Fruit fly (Drosophila melanogaster) whole organism, prepupa: ENCODE measurements around the gene CG1662.
A peak's percentile ranks its signal among the peaks of the same experiment; 100 is the strongest.

Source experiments
- Blimp-1 ChIP-seq: fragments of 200-800 bp; sonication (Bioruptor generic); optimal IDR thresholded peaks from 3 replicates; lab custom pipeline; 2017; ENCODE audit warnings: missing biosample characterization, missing genetic modification characterization, mild to moderate bottlenecking, moderate library complexity, missing genetic modification reagents
- CG10631 ChIP-seq: fragments of 200-800 bp; sonication (Bioruptor generic); optimal IDR thresholded peaks from 2 replicates; lab custom pipeline; 2016; ENCODE audit warnings: missing biosample characterization, missing genetic modification characterization
- CG10669 ChIP-seq: fragments of 200-800 bp; sonication (Bioruptor generic); optimal IDR thresholded peaks from 3 replicates; lab custom pipeline; 2018; ENCODE audit warnings: missing biosample characterization, mild to moderate bottlenecking, missing genetic modification characterization, moderate library complexity
- CG11294 ChIP-seq: fragments of 200-800 bp; sonication (Bioruptor generic); IDR thresholded peaks from 2 replicates; pipeline ENCODE4 v1.3.6; 2022; ENCODE audit warnings: missing biosample characterization, missing genetic modification characterization
- CG11762 ChIP-seq: fragments of 200-800 bp; sonication (Bioruptor generic); optimal IDR thresholded peaks from 3 replicates; lab custom pipeline; 2016; ENCODE audit warnings: missing biosample characterization, missing genetic modification characterization; ENCODE audit not compliant: insufficient read depth
- CG11902 ChIP-seq: fragments of 200-800 bp; sonication (Bioruptor generic); optimal IDR thresholded peaks from 3 replicates; lab custom pipeline; 2016; ENCODE audit warnings: missing biosample characterization, missing genetic modification characterization
- CG1621 ChIP-seq: fragments of 200-800 bp; sonication (Bioruptor generic); optimal IDR thresholded peaks from 3 replicates; lab custom pipeline; 2018; ENCODE audit warnings: missing biosample characterization, mild to moderate bottlenecking, missing genetic modification characterization
- CG16779 ChIP-seq: fragments of 200-800 bp; sonication (Bioruptor generic); optimal IDR thresholded peaks from 3 replicates; lab custom pipeline; 2017; ENCODE audit warnings: missing biosample characterization, mild to moderate bottlenecking, missing genetic modification characterization
- CG3032 ChIP-seq: fragments of 200-800 bp; optimal IDR thresholded peaks from 2 replicates; lab custom pipeline; 2019; ENCODE audit warnings: missing biosample characterization, mild to moderate bottlenecking, missing genetic modification characterization, moderate library complexity
- CG3919 ChIP-seq: fragments of 200-800 bp; sonication (Bioruptor generic); optimal IDR thresholded peaks from 3 replicates; lab custom pipeline; 2016; ENCODE audit warnings: missing biosample characterization, missing genetic modification characterization
- CG4318 ChIP-seq: fragments of 200-800 bp; sonication (Bioruptor generic); optimal IDR thresholded peaks from 3 replicates; lab custom pipeline; 2017; ENCODE audit warnings: missing biosample characterization, mild to moderate bottlenecking, missing genetic modification characterization
- CG6163 ChIP-seq: fragments of 200-800 bp; sonication (Bioruptor generic); IDR thresholded peaks from 3 replicates; pipeline ENCODE4 v1.3.6; 2022; ENCODE audit warnings: missing biosample characterization, missing genetic modification characterization
- CG6276 ChIP-seq: fragments of 200-800 bp; sonication (Bioruptor generic); optimal IDR thresholded peaks from 2 replicates; lab custom pipeline; 2017; ENCODE audit warnings: missing biosample characterization, mild to moderate bottlenecking, missing genetic modification characterization
- CG6792 ChIP-seq: fragments of 200-800 bp; sonication (Bioruptor generic); optimal IDR thresholded peaks from 3 replicates; lab custom pipeline; 2016; ENCODE audit warnings: missing biosample characterization, missing genetic modification characterization
- CG6808 ChIP-seq: fragments of 200-800 bp; sonication (Bioruptor generic); optimal IDR thresholded peaks from 3 replicates; lab custom pipeline; 2017; ENCODE audit warnings: missing biosample characterization, missing genetic modification characterization, mild to moderate bottlenecking, moderate library complexity, missing genetic modification reagents
- CG6854 ChIP-seq: fragments of 200-800 bp; sonication (Bioruptor generic); optimal IDR thresholded peaks from 2 replicates; lab custom pipeline; 2017; ENCODE audit warnings: missing biosample characterization, mild to moderate bottlenecking, missing genetic modification characterization
- CG7368 ChIP-seq: fragments of 200-800 bp; sonication (Bioruptor generic); optimal IDR thresholded peaks from 3 replicates; lab custom pipeline; 2016; ENCODE audit warnings: missing biosample characterization, missing genetic modification characterization
- CG8319 ChIP-seq: fragments of 200-800 bp; sonication (Bioruptor generic); optimal IDR thresholded peaks from 3 replicates; lab custom pipeline; 2016; ENCODE audit warnings: missing biosample characterization, missing genetic modification characterization
- Eip75B ChIP-seq: fragments of 200-800 bp; sonication (Bioruptor generic); optimal IDR thresholded peaks from 3 replicates; lab custom pipeline; 2016; ENCODE audit warnings: missing biosample characterization, missing genetic modification characterization
- Eip93F ChIP-seq: fragments of 200-800 bp; sonication (Bioruptor generic); optimal IDR thresholded peaks from 2 replicates; lab custom pipeline; 2016; ENCODE audit warnings: missing biosample characterization, mild to moderate bottlenecking, missing genetic modification characterization
- Gug ChIP-seq: fragments of 200-800 bp; sonication (Bioruptor generic); IDR thresholded peaks from 2 replicates; pipeline ENCODE4 v1.3.6; 2022; ENCODE audit warnings: missing biosample characterization, missing genetic modification characterization
- Hr38 ChIP-seq: sonication (Bioruptor generic); optimal IDR thresholded peaks from 2 replicates; lab custom pipeline; 2016; ENCODE audit warnings: missing biosample characterization, missing genetic modification characterization
- Hr39 ChIP-seq: fragments of 200-800 bp; sonication (Bioruptor generic); optimal IDR thresholded peaks from 2 replicates; lab custom pipeline; 2016; ENCODE audit warnings: missing biosample characterization, missing genetic modification characterization
- Hr4 ChIP-seq: fragments of 200-800 bp; sonication (Bioruptor generic); optimal IDR thresholded peaks from 3 replicates; lab custom pipeline; 2016; ENCODE audit warnings: missing biosample characterization, missing genetic modification characterization
- Lpt ChIP-seq: fragments of 200-800 bp; sonication (Bioruptor generic); optimal IDR thresholded peaks from 3 replicates; lab custom pipeline; 2016; ENCODE audit warnings: missing biosample characterization, missing genetic modification characterization
- OdsH ChIP-seq: fragments of 200-800 bp; sonication (Bioruptor generic); optimal IDR thresholded peaks from 3 replicates; lab custom pipeline; 2016; ENCODE audit warnings: missing biosample characterization, missing genetic modification characterization
- Sox102F ChIP-seq: fragments of 200-800 bp; sonication (Bioruptor generic); optimal IDR thresholded peaks from 2 replicates; lab custom pipeline; 2016; ENCODE audit warnings: missing biosample characterization, mild to moderate bottlenecking, missing genetic modification characterization
- achi ChIP-seq: fragments of 200-800 bp; sonication (Bioruptor generic); optimal IDR thresholded peaks from 3 replicates; lab custom pipeline; 2016; ENCODE audit warnings: missing biosample characterization, missing genetic modification characterization
- acj6 ChIP-seq: fragments of 200-800 bp; sonication (Bioruptor generic); optimal IDR thresholded peaks from 3 replicates; lab custom pipeline; 2016; ENCODE audit warnings: missing biosample characterization, missing genetic modification characterization
- cyc ChIP-seq: fragments of 200-800 bp; sonication (Bioruptor generic); optimal IDR thresholded peaks from 3 replicates; lab custom pipeline; 2016; ENCODE audit warnings: missing biosample characterization, missing genetic modification characterization
- dac ChIP-seq: fragments of 200-800 bp; sonication (Bioruptor generic); optimal IDR thresholded peaks from 2 replicates; lab custom pipeline; 2017; ENCODE audit warnings: missing biosample characterization, mild to moderate bottlenecking, missing genetic modification characterization
- dsx ChIP-seq: fragments of 200-800 bp; optimal IDR thresholded peaks from 3 replicates; lab custom pipeline; 2019; ENCODE audit warnings: missing biosample characterization, mild to moderate bottlenecking, missing genetic modification characterization, moderate library complexity; ENCODE audit not compliant: poor library complexity, severe bottlenecking
- eg ChIP-seq: fragments of 200-800 bp; sonication (Bioruptor generic); IDR thresholded peaks from 3 replicates; pipeline ENCODE4 v1.3.6; 2022; ENCODE audit warnings: missing biosample characterization, missing genetic modification characterization
- fd59A ChIP-seq: fragments of 200-800 bp; sonication (Bioruptor generic); optimal IDR thresholded peaks from 2 replicates; lab custom pipeline; 2017; ENCODE audit warnings: missing biosample characterization, mild to moderate bottlenecking, missing genetic modification characterization, missing genetic modification reagents
- net ChIP-seq: fragments of 200-800 bp; sonication (Bioruptor generic); optimal IDR thresholded peaks from 3 replicates; lab custom pipeline; 2016; ENCODE audit warnings: missing biosample characterization, missing genetic modification characterization
- salr ChIP-seq, 2 experiments: fragments of 200-800 bp; sonication (Bioruptor generic); optimal IDR thresholded peaks; 3 replicates each; lab custom pipeline; 2016 to 2018; ENCODE audit warnings: missing biosample characterization in 2 of 2, missing genetic modification characterization in 2 of 2, mild to moderate bottlenecking in 1 of 2
- spab ChIP-seq: fragments of 200-800 bp; sonication (Bioruptor generic); optimal IDR thresholded peaks from 2 replicates; lab custom pipeline; 2017; ENCODE audit warnings: missing biosample characterization, mild to moderate bottlenecking, missing genetic modification characterization, missing genetic modification reagents
- ss ChIP-seq, 2 experiments: fragments of 200-800 bp; sonication (Bioruptor generic); optimal IDR thresholded peaks; 2 replicates in 1 of 2; 3 replicates in 1 of 2; lab custom pipeline; 2017 to 2018; ENCODE audit warnings: mild to moderate bottlenecking in 2 of 2, missing biosample characterization in 2 of 2, missing genetic modification characterization in 2 of 2, moderate library complexity in 1 of 2
- svp ChIP-seq: fragments of 200-800 bp; sonication (Bioruptor generic); peaks from one replicate; lab custom pipeline; 2016; ENCODE audit warnings: missing biosample characterization, missing genetic modification characterization
- topi ChIP-seq: fragments of 200-800 bp; sonication (Bioruptor generic); optimal IDR thresholded peaks from 3 replicates; lab custom pipeline; 2016; ENCODE audit warnings: missing biosample characterization, missing genetic modification characterization

CG1662 gene

DNA sequence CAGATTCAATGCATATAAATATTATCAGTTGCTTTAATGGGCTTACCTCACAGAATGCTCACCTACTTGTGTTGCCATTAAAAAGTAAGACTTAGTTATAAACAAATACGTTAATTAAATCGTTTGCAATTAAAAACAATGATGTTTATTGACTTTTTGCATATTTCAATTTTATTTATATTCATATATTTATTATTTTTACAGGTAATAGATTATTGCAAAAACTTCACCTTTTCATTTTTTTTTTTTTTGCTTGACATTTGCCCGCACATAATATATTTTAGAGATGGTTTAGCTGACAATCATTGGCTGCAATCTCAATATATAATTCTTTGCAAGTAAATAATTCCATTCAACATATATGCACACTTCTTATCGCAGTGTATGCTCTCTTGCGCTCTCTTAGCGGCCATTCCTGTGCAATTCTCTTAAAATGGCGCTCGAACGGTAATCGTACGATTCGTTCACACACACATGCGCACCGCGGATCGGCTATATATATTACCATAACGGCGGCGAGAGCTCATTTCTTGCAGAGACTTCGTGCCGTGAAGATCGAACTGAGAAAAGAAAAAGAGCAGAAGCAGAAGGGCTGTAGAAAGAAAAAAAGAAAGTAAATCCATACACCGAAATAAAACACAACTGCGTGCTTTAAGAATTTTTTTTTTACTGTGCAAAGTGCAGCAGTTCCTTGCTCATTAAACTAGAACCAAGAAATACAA, 9.2 kb downstream of the CG1662 start, which contains the start of gene Bcat (continued):
- peak; percentile 65 for TF ChIP-seq Hr4 (GFP tag; lab: Kevin White, UChicago)
- 0 out of 3 replicates have a peak, but pooled peaks have one; percentile 49 for TF ChIP-seq CG6163 (GFP tag; lab: Robert Waterston, UW)
- peak; percentile 81 for TF ChIP-seq CG6854
- peak; percentile 67 for TF ChIP-seq CG10631 (GFP tag; lab: Kevin White, UChicago)
- TF ChIP-seq Hr39 (GFP tag; lab: Kevin White, UChicago): peak; percentile 67
- peak; percentile 26 for TF ChIP-seq dsx (GFP tag; lab: Kevin White, UChicago)
- peak; percentile 28 for TF ChIP-seq Eip75B (GFP tag; lab: Kevin White, UChicago)
- no peak for TF ChIP-seq Gug (GFP tag; lab: Robert Waterston, UW)
- peak; percentile 25 for TF ChIP-seq CG8319
- TF ChIP-seq CG16779 (tag; lab: Kevin White, UChicago): peak; percentile 52
- TF ChIP-seq CG11294 (GFP tag; lab: Robert Waterston, UW): peak; percentile 22; the same call in 1 of the 2 replicates
- peak; percentile 62 for TF ChIP-seq achi
- TF ChIP-seq svp (GFP tag; lab: Kevin White, UChicago): peak; percentile 87
- TF ChIP-seq CG10669 (GFP tag; lab: Kevin White, UChicago): peak; percentile 43
- peak; percentile 42 for TF ChIP-seq dac (GFP tag; lab: Kevin White, UChicago)
- peak; percentile 57 for TF ChIP-seq Blimp-1 (GFP tag; lab: Kevin White, UChicago)
- no peak for TF ChIP-seq Lpt
- peak; percentile 60 for TF ChIP-seq cyc
- peak in 1 of 2 experiments; percentile 70 for TF ChIP-seq salr (GFP tag; optimal IDR thresholded peaks at IDR 0.05; lab: Kevin White, UChicago)
- TF ChIP-seq acj6 (GFP tag; lab: Kevin White, UChicago): peak; percentile 66
- peak; percentile 62 for TF ChIP-seq OdsH (GFP tag; lab: Kevin White, UChicago)
- TF ChIP-seq CG3919 (GFP tag; lab: Kevin White, UChicago): peak; percentile 55
- peak; percentile 14 for TF ChIP-seq CG1621 (tag; lab: Kevin White, UChicago)
- TF ChIP-seq spab: peak; percentile 43
- peak; percentile 68 for TF ChIP-seq net (GFP tag; lab: Kevin White, UChicago)
- no peak for TF ChIP-seq Eip93F (GFP tag; lab: Kevin White, UChicago)
- TF ChIP-seq Sox102F (GFP tag; lab: Kevin White, UChicago): peak; percentile 69
- peak; percentile 66 for TF ChIP-seq topi (GFP tag; lab: Kevin White, UChicago)
- peak; percentile 40 for TF ChIP-seq CG11762 (GFP tag; lab: Kevin White, UChicago)
- TF ChIP-seq CG6792 (GFP tag; lab: Kevin White, UChicago): peak; percentile 64
- TF ChIP-seq ss (GFP tag; optimal IDR thresholded peaks at IDR 0.05; lab: Kevin White, UChicago): peak; percentile 34 to 35
- peak; percentile 12 for TF ChIP-seq CG3032
- peak; percentile 10 for TF ChIP-seq fd59A (GFP tag; lab: Kevin White, UChicago)
- TF ChIP-seq CG6276 (GFP tag; lab: Kevin White, UChicago): peak; percentile 78
- peak; percentile 46 for TF ChIP-seq CG11902
- TF ChIP-seq eg (GFP tag; lab: Robert Waterston, UW): peak; percentile 53; the same call in 2 of the 3 replicates
- peak; percentile 45 for TF ChIP-seq CG6808 (GFP tag; lab: Kevin White, UChicago)
- peak; percentile 46 for TF ChIP-seq CG7368 (GFP tag; lab: Kevin White, UChicago)
- TF ChIP-seq Hr38 (GFP tag; lab: Kevin White, UChicago): no peak
- peak; percentile 74 for TF ChIP-seq CG4318
- TF ChIP-seq, all 60 proteins: peak for 54
